Worm (Caenorhabditis elegans) whole organism, mixed stage, embryonic: Measurements from ENCODE around the gene F20C5.11.
"Not testable (repeated sequence)": the region's sequence is repeated elsewhere in the genome, so short reads cannot be mapped to it uniquely, and the experiment has no call there.

ENCODE experiments used
- M03D4.4 ChIP-seq: sonication (generic microtip); optimal IDR thresholded peaks from 2 replicates; lab custom pipeline; 2017; ENCODE audit warnings: mild to moderate bottlenecking, missing genetic modification characterization, missing compliant biosample characterization
- bed-3 ChIP-seq: fragments of 200-800 bp; sonication (Bioruptor generic); optimal IDR thresholded peaks from 3 replicates; lab custom pipeline; 2018; ENCODE audit warnings: mild to moderate bottlenecking, missing genetic modification characterization, moderate library complexity, missing compliant biosample characterization
- blmp-1 ChIP-seq: fragments of 150-350 bp; optimal IDR thresholded peaks from 2 replicates; lab custom pipeline; 2014; ENCODE audit warnings: missing biosample characterization, missing genetic modification characterization
- ceh-39 ChIP-seq: fragments of 150-350 bp; optimal IDR thresholded peaks from 2 replicates; lab custom pipeline; 2014; ENCODE audit warnings: missing biosample characterization, missing genetic modification characterization
- ceh-43 ChIP-seq: fragments of 200-800 bp; sonication (Bioruptor generic); optimal IDR thresholded peaks from 2 replicates; lab custom pipeline; 2018; ENCODE audit warnings: mild to moderate bottlenecking, missing genetic modification characterization, moderate library complexity, missing compliant biosample characterization
- ceh-83 ChIP-seq: fragments of 200-800 bp; sonication (Bioruptor generic); optimal IDR thresholded peaks from 2 replicates; lab custom pipeline; 2018; ENCODE audit warnings: mild to moderate bottlenecking, missing genetic modification characterization, missing compliant biosample characterization
- ces-1 ChIP-seq: fragments of 150-350 bp; optimal IDR thresholded peaks from 2 replicates; lab custom pipeline; 2014; ENCODE audit warnings: missing biosample characterization, missing genetic modification reagents, missing genetic modification characterization
- cnd-1 ChIP-seq: fragments of 200-800 bp; sonication (Bioruptor generic); optimal IDR thresholded peaks from 2 replicates; lab custom pipeline; 2018; ENCODE audit warnings: mild to moderate bottlenecking, missing genetic modification characterization, missing compliant biosample characterization
- drap-1 ChIP-seq: fragments of 200-800 bp; sonication (Bioruptor generic); optimal IDR thresholded peaks from 3 replicates; lab custom pipeline; 2018; ENCODE audit warnings: mild to moderate bottlenecking, missing genetic modification characterization, missing compliant biosample characterization
- elt-1 ChIP-seq: sonication (generic microtip); optimal IDR thresholded peaks from 2 replicates; lab custom pipeline; 2017; ENCODE audit warnings: missing genetic modification characterization, mild to moderate bottlenecking, missing compliant biosample characterization, antibody characterized with exemption, moderate library complexity, borderline replicate concordance; ENCODE audit not compliant: insufficient read depth
- elt-3 ChIP-seq: fragments of 150-350 bp; optimal IDR thresholded peaks from 2 replicates; lab custom pipeline; 2014; ENCODE audit warnings: missing biosample characterization, missing genetic modification characterization
- flh-1 ChIP-seq: fragments of 200-800 bp; sonication (Bioruptor generic); optimal IDR thresholded peaks from 2 replicates; lab custom pipeline; 2018; ENCODE audit warnings: mild to moderate bottlenecking, missing genetic modification characterization, moderate library complexity, missing compliant biosample characterization
- ham-2 ChIP-seq: fragments of 200-800 bp; sonication (Bioruptor generic); optimal IDR thresholded peaks from 2 replicates; lab custom pipeline; 2018; ENCODE audit warnings: mild to moderate bottlenecking, missing genetic modification characterization, missing compliant biosample characterization
- hlh-1 ChIP-seq: fragments of 150-350 bp; optimal IDR thresholded peaks from 2 replicates; lab custom pipeline; 2014; ENCODE audit warnings: missing biosample characterization, missing genetic modification reagents, missing genetic modification characterization
- lin-13 ChIP-seq: fragments of 150-350 bp; optimal IDR thresholded peaks from 2 replicates; lab custom pipeline; 2014; ENCODE audit warnings: missing biosample characterization, missing genetic modification characterization
- lin-32 ChIP-seq: fragments of 200-800 bp; sonication (Bioruptor generic); optimal IDR thresholded peaks from 2 replicates; lab custom pipeline; 2018; ENCODE audit warnings: mild to moderate bottlenecking, missing genetic modification characterization, missing compliant biosample characterization
- lsy-2 ChIP-seq: fragments of 150-350 bp; optimal IDR thresholded peaks from 2 replicates; lab custom pipeline; 2014; ENCODE audit warnings: missing biosample characterization, missing genetic modification characterization
- mab-5 ChIP-seq: fragments of 150-350 bp; optimal IDR thresholded peaks from 2 replicates; lab custom pipeline; 2014; ENCODE audit warnings: missing biosample characterization, missing genetic modification characterization
- nhr-12 ChIP-seq: fragments of 150-350 bp; optimal IDR thresholded peaks from 2 replicates; lab custom pipeline; 2014; ENCODE audit warnings: missing biosample characterization, missing genetic modification characterization
- nhr-2 ChIP-seq: fragments of 150-350 bp; optimal IDR thresholded peaks from 2 replicates; lab custom pipeline; 2014; ENCODE audit warnings: missing biosample characterization, missing genetic modification characterization
- nhr-237 ChIP-seq: fragments of 150-350 bp; optimal IDR thresholded peaks from 2 replicates; lab custom pipeline; 2014; ENCODE audit warnings: missing biosample characterization, missing genetic modification characterization
- nhr-28 ChIP-seq: fragments of 150-350 bp; optimal IDR thresholded peaks from 2 replicates; lab custom pipeline; 2014; ENCODE audit warnings: missing biosample characterization, missing genetic modification characterization
- nhr-76 ChIP-seq: sonication (generic microtip); optimal IDR thresholded peaks from 2 replicates; lab custom pipeline; 2017; ENCODE audit warnings: missing biosample characterization, missing genetic modification characterization
- pha-4 ChIP-seq: fragments of 150-350 bp; optimal IDR thresholded peaks from 2 replicates; lab custom pipeline; 2018; ENCODE audit warnings: missing biosample characterization, missing genetic modification reagents, missing genetic modification characterization
- sem-2 ChIP-seq: fragments of 200-800 bp; sonication (Bioruptor generic); optimal IDR thresholded peaks from 2 replicates; lab custom pipeline; 2018; ENCODE audit warnings: mild to moderate bottlenecking, missing genetic modification characterization, missing compliant biosample characterization
- snpc-4 ChIP-seq: fragments of 150-350 bp; optimal IDR thresholded peaks from 2 replicates; lab custom pipeline; 2014; ENCODE audit warnings: missing biosample characterization, missing genetic modification characterization
- sptf-1 ChIP-seq: sonication (generic microtip); optimal IDR thresholded peaks from 2 replicates; lab custom pipeline; 2017; ENCODE audit warnings: mild to moderate bottlenecking, missing genetic modification characterization, moderate library complexity, missing compliant biosample characterization
- tbx-8 ChIP-seq: fragments of 200-800 bp; sonication (Bioruptor generic); optimal IDR thresholded peaks from 2 replicates; lab custom pipeline; 2018; ENCODE audit warnings: mild to moderate bottlenecking, missing genetic modification characterization, moderate library complexity, missing compliant biosample characterization
- unc-120 ChIP-seq: sonication (generic microtip); optimal IDR thresholded peaks from 2 replicates; lab custom pipeline; 2017; ENCODE audit warnings: missing genetic modification characterization, missing compliant biosample characterization; ENCODE audit not compliant: poor library complexity, severe bottlenecking
- unc-39 ChIP-seq: fragments of 150-350 bp; optimal IDR thresholded peaks from 2 replicates; lab custom pipeline; 2014; ENCODE audit warnings: missing biosample characterization, missing genetic modification characterization
- unc-62 ChIP-seq: fragments of 150-350 bp; optimal IDR thresholded peaks from 2 replicates; lab custom pipeline; 2014; ENCODE audit warnings: missing biosample characterization, missing genetic modification reagents, missing genetic modification characterization
- zip-8 ChIP-seq: fragments of 150-350 bp; optimal IDR thresholded peaks from 2 replicates; lab custom pipeline; 2014; ENCODE audit warnings: missing biosample characterization, missing genetic modification characterization
- ztf-11 ChIP-seq: fragments of 150-350 bp; optimal IDR thresholded peaks from 2 replicates; lab custom pipeline; 2014; ENCODE audit warnings: missing biosample characterization, missing genetic modification characterization

The F20C5.11 gene

DNA sequence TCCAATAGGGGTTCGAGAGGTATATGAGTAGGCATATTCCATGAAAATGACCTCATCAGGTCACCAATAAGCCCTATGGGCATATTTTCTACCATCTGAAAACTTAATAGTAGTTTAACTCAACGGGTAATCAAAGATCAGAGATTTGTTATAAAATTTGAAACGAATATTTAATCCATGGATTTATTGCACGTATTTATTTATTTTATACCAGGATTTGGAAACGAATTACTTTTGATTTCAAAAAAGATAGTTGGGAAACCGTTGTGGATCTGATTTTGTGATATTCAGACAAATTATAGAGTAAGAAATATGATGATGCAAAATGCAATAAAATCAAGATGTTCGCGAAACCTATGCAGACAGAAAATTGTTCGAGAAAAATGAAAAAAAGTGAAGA, 31.0 kb upstream of the F20C5.11 start, which contains the start of gene C33D9.3:
C33D9.3 (minus strand) TSS at position 101 of the 400 bp plus-strand sequence.
- TF ChIP-seq ham-2 (GFP tag; lab: Kevin White, UChicago) = no peak
- no peak for TF ChIP-seq flh-1 (GFP tag; lab: Kevin White, UChicago)
- no peak for TF ChIP-seq ceh-39 (tag; lab: Kevin White, UChicago)
- no peak for TF ChIP-seq tbx-8
- TF ChIP-seq bed-3 (GFP tag; lab: Kevin White, UChicago) = no peak
- TF ChIP-seq elt-3 = no peak
- no peak for TF ChIP-seq ztf-11 (tag; lab: Kevin White, UChicago)
- TF ChIP-seq lin-32 (GFP tag; lab: Kevin White, UChicago) = no peak
- no peak for TF ChIP-seq unc-120 (tag; lab: Kevin White, UChicago)
- no peak for TF ChIP-seq drap-1 (GFP tag; lab: Kevin White, UChicago)
- no peak for TF ChIP-seq nhr-12 (tag; lab: Kevin White, UChicago)
- no peak for TF ChIP-seq lin-13 (tag; lab: Kevin White, UChicago)
- TF ChIP-seq unc-62 (GFP tag; lab: Kevin White, UChicago) = no peak
- no peak for TF ChIP-seq ceh-43 (GFP tag; lab: Kevin White, UChicago)
- no peak for TF ChIP-seq zip-8 (tag; lab: Kevin White, UChicago)

DNA sequence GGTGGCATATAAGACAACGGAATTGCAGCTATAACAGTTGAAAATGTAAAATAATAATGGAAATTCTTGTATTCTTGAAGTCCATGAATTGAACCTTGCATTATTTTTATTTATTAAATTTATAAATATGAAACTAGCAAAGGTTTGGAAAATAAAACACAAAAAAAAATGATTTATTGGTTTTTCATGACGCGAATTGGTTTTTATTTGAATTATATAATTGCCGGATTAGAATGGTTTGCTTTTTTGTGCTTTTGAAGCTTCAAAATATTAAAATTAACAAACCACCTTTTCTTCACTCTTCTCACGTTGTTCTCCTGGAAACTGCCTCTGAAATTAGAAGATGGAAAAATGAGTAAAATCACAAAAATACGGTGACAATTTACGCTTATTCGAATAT, 28.3 kb upstream of the F20C5.11 start, which contains the start of gene sru-35:
sru-35 (minus strand) TSS at position 101 of the 400 bp plus-strand sequence.
- no peak for TF ChIP-seq blmp-1 (tag; lab: Kevin White, UChicago)
- TF ChIP-seq ceh-39 (tag; lab: Kevin White, UChicago) = no peak
- TF ChIP-seq M03D4.4 (tag; lab: Kevin White, UChicago) = no peak
- TF ChIP-seq tbx-8 = no peak
- TF ChIP-seq lin-13 (tag; lab: Kevin White, UChicago) = no peak
- TF ChIP-seq nhr-2 (tag; lab: Kevin White, UChicago) = no peak
- no peak for TF ChIP-seq cnd-1 (tag; lab: Kevin White, UChicago)
- TF ChIP-seq nhr-76 = no peak
- TF ChIP-seq flh-1 (GFP tag; lab: Kevin White, UChicago) = no peak
- TF ChIP-seq sptf-1 (tag; lab: Kevin White, UChicago) = no peak
- no peak for TF ChIP-seq unc-62 (GFP tag; lab: Kevin White, UChicago)
- TF ChIP-seq lin-32 (GFP tag; lab: Kevin White, UChicago) = no peak
- no peak for TF ChIP-seq bed-3 (GFP tag; lab: Kevin White, UChicago)
- TF ChIP-seq lsy-2 (tag; lab: Kevin White, UChicago) = no peak
- TF ChIP-seq, all 35 proteins: peak for 0

DNA sequence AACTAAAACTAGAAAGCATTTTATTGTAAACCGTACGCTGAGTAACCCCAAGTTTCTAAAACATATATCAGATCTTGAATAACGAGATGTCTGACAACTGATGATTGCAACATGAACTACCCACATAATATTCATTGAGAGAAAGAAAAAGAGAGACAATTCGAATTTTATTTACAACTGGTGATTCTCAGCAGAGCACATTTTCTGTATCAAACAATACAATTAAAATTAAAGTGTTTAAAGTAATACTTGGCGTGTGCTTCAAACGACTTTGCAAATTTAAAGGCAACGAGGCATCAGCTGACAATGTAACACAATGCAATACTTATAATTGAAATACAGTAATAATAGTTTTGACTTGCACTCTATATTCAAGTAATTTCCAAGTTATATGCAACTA, 26.3 kb upstream of the F20C5.11 start, which contains the start of gene C33D9.10:
C33D9.10 (minus strand) TSS at position 101 of the 400 bp plus-strand sequence.
- not testable (repeated sequence) for TF ChIP-seq flh-1 (GFP tag; lab: Kevin White, UChicago); bed-3 (GFP tag; lab: Kevin White, UChicago); elt-1 (tag; lab: Kevin White, UChicago)

DNA sequence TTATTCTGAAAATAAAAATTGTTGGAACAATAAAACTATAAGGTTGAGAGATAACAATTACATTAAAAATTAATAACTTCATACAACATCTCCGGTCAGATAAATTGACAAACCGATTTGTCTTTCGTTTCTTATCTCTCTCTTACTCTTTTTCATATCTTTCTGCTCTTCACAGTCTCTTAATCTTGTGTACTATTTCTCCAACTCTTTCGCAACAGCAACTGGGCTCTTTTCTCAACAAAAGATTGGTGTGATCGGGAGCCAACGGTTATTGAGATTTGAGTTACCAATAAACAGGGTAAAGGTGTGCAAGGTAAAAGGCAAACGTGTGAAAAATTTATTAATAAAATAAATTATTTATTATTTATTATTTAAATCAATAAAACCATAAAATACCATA, 24.9 kb upstream of the F20C5.11 start, which contains the start of gene C33D9.8:
C33D9.8 (minus strand) TSS at position 99 of the 400 bp plus-strand sequence.
- TF ChIP-seq ces-1 (GFP tag; lab: Kevin White, UChicago) (peak; percentile 11), hlh-1 (tag; lab: Kevin White, UChicago) (peak; percentile 40), nhr-28 (tag; lab: Kevin White, UChicago) (no peak), blmp-1 (tag; lab: Kevin White, UChicago) (no peak)
- TF ChIP-seq, all 35 proteins: peak for 2

DNA sequence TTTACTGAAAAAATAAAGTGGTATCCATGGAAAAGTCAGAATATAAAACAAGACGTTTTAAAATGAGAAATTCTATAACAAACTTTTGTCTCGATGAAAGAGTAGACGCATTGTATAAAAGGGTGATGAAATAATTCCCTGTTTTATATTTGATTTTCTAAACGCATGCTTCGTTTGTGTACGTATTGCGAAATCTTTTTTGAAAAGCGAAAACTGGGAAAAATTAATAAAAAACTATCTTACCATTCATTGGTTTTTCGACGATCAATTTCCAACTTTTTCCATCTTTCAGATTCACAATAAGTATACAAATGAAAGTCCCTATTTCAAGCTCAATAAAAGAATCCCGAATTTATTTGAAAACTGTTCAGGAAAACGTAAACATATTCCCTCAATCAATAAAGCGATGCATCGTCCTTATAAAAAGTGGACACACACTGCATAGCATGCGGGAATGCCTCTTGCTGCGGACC, 23.1 kb upstream of the F20C5.11 start, which contains the start of gene C33D9.13:
C33D9.13 (minus strand) TSS at position 423 of the 473 bp plus-strand sequence.
- TF ChIP-seq ceh-83 (GFP tag; lab: Kevin White, UChicago) = no peak
- TF ChIP-seq ces-1 (GFP tag; lab: Kevin White, UChicago) = peak; percentile 29

DNA sequence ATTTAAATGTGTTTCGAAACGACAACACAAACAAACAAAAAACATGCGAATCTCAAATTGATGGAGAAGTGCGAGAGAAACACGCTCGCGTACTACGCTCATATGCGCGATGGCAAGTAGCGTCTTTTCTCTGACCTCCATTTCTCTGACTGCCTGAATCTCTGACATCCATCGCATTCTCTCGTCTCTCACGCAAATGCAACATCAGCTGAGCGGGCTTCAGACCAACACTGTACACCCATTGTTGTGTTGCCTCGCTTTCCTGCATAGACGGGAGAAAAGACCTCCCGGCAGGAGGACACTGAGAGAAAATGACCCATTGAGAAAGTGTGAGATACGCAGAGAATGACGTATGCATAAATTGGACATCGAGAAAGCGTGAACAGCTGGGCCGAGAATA, 20.4 kb upstream of the F20C5.11 start:
- TF ChIP-seq snpc-4 (tag; lab: Kevin White, UChicago) = no peak
- peak; percentile 69 for TF ChIP-seq lsy-2 (tag; lab: Kevin White, UChicago)
- TF ChIP-seq sem-2 (GFP tag; lab: Kevin White, UChicago) = no peak
- peak; percentile 83 for TF ChIP-seq cnd-1 (tag; lab: Kevin White, UChicago)
- peak; percentile 14 for TF ChIP-seq bed-3 (GFP tag; lab: Kevin White, UChicago)
- peak; percentile 98 for TF ChIP-seq ham-2 (GFP tag; lab: Kevin White, UChicago)
- peak; percentile 54 for TF ChIP-seq M03D4.4 (tag; lab: Kevin White, UChicago)
- peak; percentile 21 for TF ChIP-seq tbx-8
- no peak for TF ChIP-seq zip-8 (tag; lab: Kevin White, UChicago)
- TF ChIP-seq pha-4 (tag; lab: Kevin White, UChicago) = peak; percentile 77
- TF ChIP-seq unc-39 (tag; lab: Kevin White, UChicago) = no peak
- TF ChIP-seq lin-13 (tag; lab: Kevin White, UChicago) = peak; percentile 75
- no peak for TF ChIP-seq nhr-76
- TF ChIP-seq ceh-83 (GFP tag; lab: Kevin White, UChicago) = peak; percentile 52
- TF ChIP-seq ztf-11 (tag; lab: Kevin White, UChicago) = peak; percentile 74
- no peak for TF ChIP-seq mab-5 (tag; lab: Kevin White, UChicago)
- peak; percentile 26 for TF ChIP-seq nhr-2 (tag; lab: Kevin White, UChicago)
- TF ChIP-seq drap-1 (GFP tag; lab: Kevin White, UChicago) = peak; percentile 75
- TF ChIP-seq flh-1 (GFP tag; lab: Kevin White, UChicago) = no peak
- TF ChIP-seq elt-1 (tag; lab: Kevin White, UChicago) = peak; percentile 45
- TF ChIP-seq ceh-39 (tag; lab: Kevin White, UChicago) = no peak
- peak; percentile 74 for TF ChIP-seq lin-32 (GFP tag; lab: Kevin White, UChicago)
- TF ChIP-seq nhr-237 (tag; lab: Kevin White, UChicago) = peak; percentile 56
- peak; percentile 84 for TF ChIP-seq unc-62 (GFP tag; lab: Kevin White, UChicago)
- no peak for TF ChIP-seq blmp-1 (tag; lab: Kevin White, UChicago)
- TF ChIP-seq ceh-43 (GFP tag; lab: Kevin White, UChicago) = peak; percentile 31
- TF ChIP-seq nhr-12 (tag; lab: Kevin White, UChicago) = no peak
- TF ChIP-seq ces-1 (GFP tag; lab: Kevin White, UChicago) = peak; percentile 53
- peak; percentile 93 for TF ChIP-seq hlh-1 (tag; lab: Kevin White, UChicago)
